Fruit fly (Drosophila melanogaster) ovary, adult (tissue): ENCODE results near the gene CG42869.

Experiments used
- CG17801 ChIP-seq: fragments of 200-800 bp; optimal IDR thresholded peaks from 2 replicates; lab custom pipeline; 2019; ENCODE audit warnings: missing biosample characterization, mild to moderate bottlenecking, missing genetic modification characterization, moderate library complexity; ENCODE audit not compliant: partially characterized antibody

CG42869 gene

dm6 chr3R:21736749-21737148 is at the start of gene CG42869:
Gene CG42869 (minus strand): TSS chr3R:21736849.
- no peak for TF ChIP-seq CG17801

- no peak for TF ChIP-seq CG17801
These were observed 45.8 kb upstream of the CG42869 start, which contains the start of gene tsl for dm6 chr3R:21782295-21782922. Gene tsl (minus strand): TSS chr3R:21782536.

- TF ChIP-seq CG17801 = no peak
These were observed 44.8 kb upstream of the CG42869 start for dm6 chr3R:21781448-21781847.

- TF ChIP-seq CG17801 = no peak
These were observed 43.4 kb upstream of the CG42869 start for dm6 chr3R:21780086-21780485.

- no peak for TF ChIP-seq CG17801
These were observed 41.0 kb upstream of the CG42869 start, which contains the start of gene Polr1H for dm6 chr3R:21777660-21778059. Gene Polr1H (minus strand): TSS chr3R:21777847.

- no peak for TF ChIP-seq CG17801
These were observed 39.1 kb upstream of the CG42869 start, which contains the start of the genes GABA-B-R2 and CG6800 for dm6 chr3R:21775766-21776165. Gene GABA-B-R2 (minus strand): TSS chr3R:21775840. Gene CG6800 (plus strand): TSS chr3R:21776138.

- no peak for TF ChIP-seq CG17801
These were observed 32.6 kb upstream of the CG42869 start, which contains the start of gene Burs for dm6 chr3R:21769218-21769617. Gene Burs (plus strand): TSS chr3R:21769518.

- no peak for TF ChIP-seq CG17801
These were observed 21.7 kb upstream of the CG42869 start, which contains the start of gene CG42335 for dm6 chr3R:21758145-21758856. Gene CG42335 (plus strand): TSS chr3R:21758764.

dm6 chr3R:21757550-21757949 is 20.9 kb upstream of the CG42869 start:
- no peak for TF ChIP-seq CG17801

- no peak for TF ChIP-seq CG17801
These were observed 17.3 kb upstream of the CG42869 start, which contains the start of gene CG31198 for dm6 chr3R:21753974-21754373. Gene CG31198 (plus strand): TSS chr3R:21754324.

- no peak for TF ChIP-seq CG17801
These were observed 16.4 kb upstream of the CG42869 start for dm6 chr3R:21753099-21753498.

dm6 chr3R:21748954-21749920 is 12.6 kb upstream of the CG42869 start, which contains the start of gene CG31233:
Gene CG31233 (plus strand): TSS chr3R:21749853.
- no peak for TF ChIP-seq CG17801

- no peak for TF ChIP-seq CG17801
These were observed 9.2 kb upstream of the CG42869 start for dm6 chr3R:21745887-21746286.

- TF ChIP-seq CG17801 = no peak
These were observed 8.3 kb upstream of the CG42869 start, which contains the start of gene CG31343 for dm6 chr3R:21744988-21745387. Gene CG31343 (plus strand): TSS chr3R:21745266.

- no peak for TF ChIP-seq CG17801
These were observed 4.2 kb upstream of the CG42869 start for dm6 chr3R:21740766-21741350.

- TF ChIP-seq CG17801 = no peak
These were observed 3.2 kb upstream of the CG42869 start, which contains the start of gene CG5849 for dm6 chr3R:21739750-21740319. Gene CG5849 (plus strand): TSS chr3R:21740105.
